Worm (Caenorhabditis elegans) whole organism, L2 larva: Measurements from ENCODE around the gene ndx-9.

Experiments used
- C34F6.9 ChIP-seq: fragments of 150-350 bp; optimal IDR thresholded peaks from 2 replicates; lab custom pipeline; 2014; ENCODE audit warnings: missing biosample characterization, missing genetic modification characterization
- F13H6.1 ChIP-seq: sonication (generic microtip); optimal IDR thresholded peaks from 2 replicates; lab custom pipeline; 2016; ENCODE audit warnings: missing genetic modification characterization, missing compliant biosample characterization
- R02D3.7 ChIP-seq: fragments of 150-350 bp; optimal IDR thresholded peaks from 2 replicates; lab custom pipeline; 2014; ENCODE audit warnings: missing biosample characterization, missing genetic modification characterization
- Y55F3AM.14 ChIP-seq: fragments of 200-800 bp; sonication (Bioruptor generic); optimal IDR thresholded peaks from 2 replicates; lab custom pipeline; 2018; ENCODE audit warnings: mild to moderate bottlenecking, missing genetic modification characterization, missing compliant biosample characterization
- alr-1 ChIP-seq: fragments of 150-350 bp; optimal IDR thresholded peaks from 2 replicates; lab custom pipeline; 2014; ENCODE audit warnings: missing biosample characterization, missing genetic modification characterization
- aly-2 ChIP-seq: fragments of 150-350 bp; optimal IDR thresholded peaks from 2 replicates; lab custom pipeline; 2014; ENCODE audit warnings: missing biosample characterization, missing genetic modification characterization
- ama-1 ChIP-seq: fragments of 150-350 bp; optimal IDR thresholded peaks from 2 replicates; lab custom pipeline; 2018; ENCODE audit warnings: inconsistent platforms
- blmp-1 ChIP-seq: sonication (generic microtip); optimal IDR thresholded peaks from 2 replicates; lab custom pipeline; 2017; ENCODE audit warnings: missing genetic modification characterization, mild to moderate bottlenecking, missing compliant biosample characterization, antibody characterized with exemption, moderate library complexity; ENCODE audit not compliant: insufficient read depth
- ceh-82 ChIP-seq: fragments of 150-350 bp; optimal IDR thresholded peaks from 2 replicates; lab custom pipeline; 2014; ENCODE audit warnings: missing biosample characterization, missing genetic modification characterization
- crh-2 ChIP-seq: sonication (generic microtip); optimal IDR thresholded peaks from 2 replicates; lab custom pipeline; 2017; ENCODE audit warnings: missing biosample characterization, missing genetic modification characterization
- egl-27 ChIP-seq: sonication (generic microtip); optimal IDR thresholded peaks from 3 replicates; lab custom pipeline; 2017; ENCODE audit warnings: missing biosample characterization, missing genetic modification reagents, missing genetic modification characterization
- elt-1 ChIP-seq: fragments of 150-350 bp; optimal IDR thresholded peaks from 2 replicates; lab custom pipeline; 2014; ENCODE audit warnings: missing biosample characterization, missing genetic modification characterization
- fos-1 ChIP-seq: fragments of 150-350 bp; optimal IDR thresholded peaks from 2 replicates; lab custom pipeline; 2014; ENCODE audit warnings: missing biosample characterization, missing genetic modification characterization
- gmeb-1 ChIP-seq: fragments of 150-350 bp; optimal IDR thresholded peaks from 2 replicates; lab custom pipeline; 2014; ENCODE audit warnings: missing biosample characterization, missing genetic modification characterization
- lin-11 ChIP-seq: fragments of 150-350 bp; sonication (generic microtip); optimal IDR thresholded peaks from 2 replicates; lab custom pipeline; 2014; ENCODE audit warnings: missing biosample characterization, missing genetic modification characterization, inconsistent platforms, mixed read lengths
- lin-13 ChIP-seq: fragments of 150-350 bp; optimal IDR thresholded peaks from 2 replicates; lab custom pipeline; 2014; ENCODE audit warnings: missing biosample characterization, missing genetic modification reagents, missing genetic modification characterization
- lin-39 ChIP-seq: fragments of 150-350 bp; optimal IDR thresholded peaks from 2 replicates; lab custom pipeline; 2014; ENCODE audit warnings: missing biosample characterization, missing genetic modification reagents, missing genetic modification characterization
- lsy-2 ChIP-seq, 2 experiments: fragments of 150-350 bp in 1 of 2; sonication (generic microtip) in 1 of 2; optimal IDR thresholded peaks; 2 replicates each; lab custom pipeline; 2014 to 2017; ENCODE audit warnings: missing biosample characterization in 2 of 2, missing genetic modification characterization in 2 of 2
- mab-5 ChIP-seq: fragments of 150-350 bp; optimal IDR thresholded peaks from 2 replicates; lab custom pipeline; 2014; ENCODE audit warnings: missing biosample characterization, missing genetic modification characterization
- mdl-1 ChIP-seq, 2 experiments: fragments of 150-350 bp in 1 of 2; sonication (generic microtip) in 1 of 2; optimal IDR thresholded peaks; 2 replicates each; lab custom pipeline; 2017; ENCODE audit warnings: missing biosample characterization in 2 of 2, missing genetic modification characterization in 2 of 2
- nhr-10 ChIP-seq: sonication (generic microtip); optimal IDR thresholded peaks from 2 replicates; lab custom pipeline; 2017; ENCODE audit warnings: missing biosample characterization, missing genetic modification characterization
- nhr-11 ChIP-seq: fragments of 150-350 bp; optimal IDR thresholded peaks from 2 replicates; lab custom pipeline; 2014; ENCODE audit warnings: missing biosample characterization, missing genetic modification characterization
- nhr-12 ChIP-seq: fragments of 150-350 bp; optimal IDR thresholded peaks from 2 replicates; lab custom pipeline; 2014; ENCODE audit warnings: missing biosample characterization, missing genetic modification characterization
- nhr-129 ChIP-seq: fragments of 150-350 bp; optimal IDR thresholded peaks from 2 replicates; lab custom pipeline; 2014; ENCODE audit warnings: missing biosample characterization, missing genetic modification characterization
- nhr-23 ChIP-seq: fragments of 150-350 bp; optimal IDR thresholded peaks from 2 replicates; lab custom pipeline; 2014; ENCODE audit warnings: missing biosample characterization, missing genetic modification reagents, missing genetic modification characterization
- nhr-237 ChIP-seq: fragments of 150-350 bp; optimal IDR thresholded peaks from 2 replicates; lab custom pipeline; 2014; ENCODE audit warnings: missing biosample characterization, missing genetic modification characterization
- nhr-25 ChIP-seq: fragments of 150-350 bp; sonication (generic microtip); optimal IDR thresholded peaks from 3 replicates; lab custom pipeline; 2014; ENCODE audit warnings: missing biosample characterization, missing genetic modification characterization
- nhr-6 ChIP-seq: fragments of 150-350 bp; optimal IDR thresholded peaks from 2 replicates; lab custom pipeline; 2014; ENCODE audit warnings: missing biosample characterization, missing genetic modification characterization
- peb-1 ChIP-seq: fragments of 150-350 bp; optimal IDR thresholded peaks from 2 replicates; lab custom pipeline; 2014; ENCODE audit warnings: missing biosample characterization, missing genetic modification characterization
- sem-4 ChIP-seq: fragments of 150-350 bp; optimal IDR thresholded peaks from 2 replicates; lab custom pipeline; 2014; ENCODE audit warnings: missing biosample characterization, missing genetic modification reagents, missing genetic modification characterization
- skn-1 ChIP-seq: sonication (generic microtip); optimal IDR thresholded peaks from 2 replicates; lab custom pipeline; 2017; ENCODE audit warnings: missing biosample characterization, missing genetic modification characterization
- sma-3 ChIP-seq: sonication (generic microtip); optimal IDR thresholded peaks from 2 replicates; lab custom pipeline; 2016; ENCODE audit warnings: missing genetic modification reagents, missing genetic modification characterization, missing compliant biosample characterization
- sma-9 ChIP-seq, 2 experiments: fragments of 150-350 bp in 1 of 2; sonication (generic microtip) in 1 of 2; optimal IDR thresholded peaks; 2 replicates each; lab custom pipeline; 2014 to 2016; ENCODE audit warnings: missing genetic modification characterization in 2 of 2, mild to moderate bottlenecking in 1 of 2, missing biosample characterization in 1 of 2, missing compliant biosample characterization in 1 of 2, missing genetic modification reagents in 1 of 2, moderate library complexity in 1 of 2
- unc-39 ChIP-seq: fragments of 150-350 bp; optimal IDR thresholded peaks from 2 replicates; lab custom pipeline; 2014; ENCODE audit warnings: missing biosample characterization, missing genetic modification characterization
- unc-55 ChIP-seq: fragments of 150-350 bp; sonication (generic microtip); optimal IDR thresholded peaks from 3 replicates; lab custom pipeline; 2014; ENCODE audit warnings: missing biosample characterization, missing genetic modification reagents, missing genetic modification characterization
- unc-62 ChIP-seq: fragments of 150-350 bp; optimal IDR thresholded peaks from 2 replicates; lab custom pipeline; 2014; ENCODE audit warnings: missing biosample characterization, missing genetic modification reagents, missing genetic modification characterization
- zag-1 ChIP-seq: fragments of 150-350 bp; optimal IDR thresholded peaks from 2 replicates; lab custom pipeline; 2014; ENCODE audit warnings: missing biosample characterization, missing genetic modification characterization
- ztf-1 ChIP-seq: fragments of 200-800 bp; sonication (Bioruptor generic); conservative IDR thresholded peaks from 2 replicates; pipeline ENCODE4 v1.3.6; 2022; ENCODE audit warnings: missing genetic modification characterization, missing compliant biosample characterization
- ztf-11 ChIP-seq: sonication (generic microtip); optimal IDR thresholded peaks from 2 replicates; lab custom pipeline; 2017; ENCODE audit warnings: missing biosample characterization, missing genetic modification characterization

The ndx-9 gene

ce11 chrIV:11032288-11032687, 20.5 kb upstream of the ndx-9 start, which contains the start of gene hrg-6:
Gene hrg-6 (plus strand): TSS chrIV:11032588.
- no peak for TF ChIP-seq Y55F3AM.14
- no peak for TF ChIP-seq blmp-1 (tag; lab: Kevin White, UChicago)
- no peak for TF ChIP-seq nhr-25 (tag; lab: Kevin White, UChicago)
- no peak for TF ChIP-seq nhr-12 (tag; lab: Kevin White, UChicago)
- no peak for TF ChIP-seq nhr-10
- TF ChIP-seq aly-2 (tag; lab: Kevin White, UChicago), result no peak
- TF ChIP-seq lin-39, result no peak
- TF ChIP-seq unc-62, result no peak
- TF ChIP-seq mab-5, result no peak
- no peak for TF ChIP-seq sma-3 (GFP tag; lab: Kevin White, UChicago)
- TF ChIP-seq ceh-82 (tag; lab: Kevin White, UChicago), result no peak
- no peak for TF ChIP-seq lin-13 (GFP tag; lab: Kevin White, UChicago)
- TF ChIP-seq nhr-23 (tag; lab: Kevin White, UChicago), result no peak
- no peak for TF ChIP-seq ztf-11 (tag; lab: Kevin White, UChicago)
- TF ChIP-seq gmeb-1 (tag; lab: Kevin White, UChicago), result no peak
- no peak for TF ChIP-seq nhr-6 (tag; lab: Kevin White, UChicago)
- TF ChIP-seq nhr-237 (tag; lab: Kevin White, UChicago), result no peak

ce11 chrIV:11031640-11032039, 19.8 kb upstream of the ndx-9 start:
- no peak for TF ChIP-seq skn-1 (tag; lab: Kevin White, UChicago)
- peak; percentile 57 for TF ChIP-seq nhr-129
- TF ChIP-seq nhr-6 (tag; lab: Kevin White, UChicago), result no peak
- peak; percentile 50 for TF ChIP-seq crh-2
- no peak for TF ChIP-seq zag-1 (tag; lab: Kevin White, UChicago)
- TF ChIP-seq nhr-25 (tag; lab: Kevin White, UChicago), result no peak
- no peak for TF ChIP-seq ama-1 (lab: Kevin White, UChicago)
- TF ChIP-seq nhr-11, result no peak
- no peak for TF ChIP-seq unc-55
- TF ChIP-seq nhr-23 (tag; lab: Kevin White, UChicago), result no peak
- TF ChIP-seq mdl-1 (tag; optimal IDR thresholded peaks at IDR 0.05; lab: Kevin White, UChicago), result no peak
- TF ChIP-seq lsy-2 (tag; optimal IDR thresholded peaks at IDR 0.05; lab: Kevin White, UChicago), result no peak
- TF ChIP-seq C34F6.9 (tag; lab: Kevin White, UChicago), result no peak
- peak; percentile 83 for TF ChIP-seq fos-1
- TF ChIP-seq gmeb-1 (tag; lab: Kevin White, UChicago), result peak; percentile 20
- TF ChIP-seq F13H6.1 (tag; lab: Kevin White, UChicago), result no peak
- TF ChIP-seq R02D3.7 (tag; lab: Kevin White, UChicago), result no peak
- TF ChIP-seq egl-27 (tag; lab: Kevin White, UChicago), result no peak
- no peak for TF ChIP-seq blmp-1 (tag; lab: Kevin White, UChicago)
- TF ChIP-seq nhr-237 (tag; lab: Kevin White, UChicago), result no peak
- no peak for TF ChIP-seq peb-1 (tag; lab: Kevin White, UChicago)
- TF ChIP-seq alr-1 (tag; lab: Kevin White, UChicago), result no peak
- no peak for TF ChIP-seq unc-39 (tag; lab: Kevin White, UChicago)
- no peak for TF ChIP-seq ztf-1 (GFP tag; lab: Robert Waterston, UW)
- TF ChIP-seq lin-13 (GFP tag; lab: Kevin White, UChicago), result no peak
- TF ChIP-seq mab-5, result no peak

- no peak for TF ChIP-seq lsy-2 (tag; optimal IDR thresholded peaks at IDR 0.05; lab: Kevin White, UChicago)
- TF ChIP-seq, all 48 proteins: peak for 0
Measured at ce11 chrIV:11030893-11031292, 19.1 kb upstream of the ndx-9 start, which contains the start of gene hrg-4. Gene hrg-4 (minus strand): TSS chrIV:11030993.

- TF ChIP-seq ama-1 (lab: Kevin White, UChicago), result no peak
- TF ChIP-seq nhr-129, result no peak
- no peak for TF ChIP-seq crh-2
- no peak for TF ChIP-seq sem-4 (tag; lab: Kevin White, UChicago)
- no peak for TF ChIP-seq nhr-6 (tag; lab: Kevin White, UChicago)
- TF ChIP-seq lsy-2 (tag; optimal IDR thresholded peaks at IDR 0.05; lab: Kevin White, UChicago), result no peak
- TF ChIP-seq alr-1 (tag; lab: Kevin White, UChicago), result no peak
- no peak for TF ChIP-seq sma-9 (GFP tag; optimal IDR thresholded peaks at IDR 0.05; lab: Kevin White, UChicago)
- TF ChIP-seq sma-9 (tag; optimal IDR thresholded peaks at IDR 0.05; lab: Kevin White, UChicago), result no peak
- TF ChIP-seq lin-11 (tag; lab: Kevin White, UChicago), result no peak
- TF ChIP-seq nhr-11, result no peak
- no peak for TF ChIP-seq elt-1 (tag; lab: Kevin White, UChicago)
- TF ChIP-seq ztf-1 (GFP tag; lab: Robert Waterston, UW), result no peak
Measured at ce11 chrIV:11030117-11030516, 18.3 kb upstream of the ndx-9 start.
